Fruit fly (Drosophila melanogaster) whole organism, wandering third instar larva: Measurements from ENCODE around the gene Spn77Ba.

Experiments
- Abd-B ChIP-seq: fragments of >200 bp; optimal IDR thresholded peaks from 2 replicates; lab custom pipeline; 2017; ENCODE audit warnings: missing biosample characterization, missing genetic modification characterization
- CG9705 ChIP-seq: fragments of 200-800 bp; sonication (Bioruptor generic); optimal IDR thresholded peaks from 2 replicates; lab custom pipeline; 2018; ENCODE audit warnings: missing biosample characterization, mild to moderate bottlenecking, missing genetic modification characterization
- CrebA ChIP-seq: fragments of 200-800 bp; sonication (Bioruptor generic); optimal IDR thresholded peaks from 2 replicates; lab custom pipeline; 2016; ENCODE audit warnings: missing biosample characterization, mild to moderate bottlenecking, missing genetic modification characterization, borderline replicate concordance
- Dif ChIP-seq: fragments of 200-275, 200-300 bp; sonication (Bioruptor generic); optimal IDR thresholded peaks from 2 replicates; lab custom pipeline; 2018; ENCODE audit warnings: missing biosample characterization, missing genetic modification characterization; ENCODE audit not compliant: partially characterized antibody
- GATAd ChIP-seq: sonication (Bioruptor generic); optimal IDR thresholded peaks from 2 replicates; lab custom pipeline; 2016; ENCODE audit warnings: missing biosample characterization, missing genetic modification characterization
- HLH106 ChIP-seq: fragments of 200-800 bp; optimal IDR thresholded peaks from 3 replicates; lab custom pipeline; 2019; ENCODE audit warnings: missing biosample characterization, mild to moderate bottlenecking, missing genetic modification characterization, moderate library complexity
- Jra ChIP-seq: sonication (Bioruptor generic); optimal IDR thresholded peaks from 2 replicates; lab custom pipeline; 2016; ENCODE audit warnings: missing biosample characterization, missing genetic modification characterization
- Rel ChIP-seq, 2 experiments: fragments of 200-800 bp; sonication (Bioruptor generic) in 1 of 2; optimal IDR thresholded peaks; 2 replicates in 1 of 2; 3 replicates in 1 of 2; lab custom pipeline; 2016 to 2019; ENCODE audit warnings: mild to moderate bottlenecking in 2 of 2, missing biosample characterization in 2 of 2, missing genetic modification characterization in 2 of 2, moderate library complexity in 1 of 2
- Vsx2 ChIP-seq: fragments of 200-300, 225-300 bp; sonication (Bioruptor generic); optimal IDR thresholded peaks from 2 replicates; lab custom pipeline; 2018; ENCODE audit warnings: missing biosample characterization, missing genetic modification characterization; ENCODE audit not compliant: partially characterized antibody
- br ChIP-seq: fragments of 200-800 bp; sonication (Bioruptor generic); optimal IDR thresholded peaks from 2 replicates; lab custom pipeline; 2016; ENCODE audit warnings: missing biosample characterization, missing genetic modification characterization
- dmrt93B ChIP-seq: fragments of 200-800 bp; sonication (Bioruptor generic); optimal IDR thresholded peaks from 2 replicates; lab custom pipeline; 2018; ENCODE audit warnings: missing biosample characterization, mild to moderate bottlenecking, missing genetic modification characterization
- dsf ChIP-seq: sonication (Bioruptor generic); optimal IDR thresholded peaks from 2 replicates; lab custom pipeline; 2016; ENCODE audit warnings: missing biosample characterization, missing genetic modification characterization, borderline replicate concordance
- ey ChIP-seq: fragments of 200-800 bp; sonication (Bioruptor generic); optimal IDR thresholded peaks from 2 replicates; lab custom pipeline; 2016; ENCODE audit warnings: missing biosample characterization, missing genetic modification characterization
- foxo ChIP-seq, 2 experiments: fragments of 200-800 bp; sonication (Bioruptor generic); optimal IDR thresholded peaks; 2 replicates in 1 of 2; 3 replicates in 1 of 2; lab custom pipeline; 2016 to 2017; ENCODE audit warnings: missing biosample characterization in 2 of 2, missing genetic modification characterization in 2 of 2
- fru ChIP-seq: fragments of 200-800 bp; sonication (Bioruptor generic); optimal IDR thresholded peaks from 3 replicates; lab custom pipeline; 2016; ENCODE audit warnings: missing biosample characterization, mild to moderate bottlenecking, missing genetic modification characterization
- h ChIP-seq: fragments of 200-800 bp; sonication (Bioruptor generic); optimal IDR thresholded peaks from 3 replicates; lab custom pipeline; 2016; ENCODE audit warnings: missing biosample characterization, mild to moderate bottlenecking, missing genetic modification characterization
- pan ChIP-seq: fragments of >200 bp; optimal IDR thresholded peaks from 2 replicates; lab custom pipeline; 2017
- rgr ChIP-seq: fragments of 200-800 bp; sonication (Bioruptor generic); optimal IDR thresholded peaks from 3 replicates; lab custom pipeline; 2016; ENCODE audit warnings: missing biosample characterization, mild to moderate bottlenecking, missing genetic modification characterization
- sage ChIP-seq: fragments of 200-800 bp; sonication (Bioruptor generic); optimal IDR thresholded peaks from 2 replicates; lab custom pipeline; 2016; ENCODE audit warnings: missing biosample characterization, mild to moderate bottlenecking, missing genetic modification characterization
- tai ChIP-seq: sonication (Bioruptor generic); optimal IDR thresholded peaks from 2 replicates; lab custom pipeline; 2016; ENCODE audit warnings: missing biosample characterization, missing genetic modification characterization
- woc ChIP-seq: sonication (Bioruptor generic); optimal IDR thresholded peaks from 2 replicates; lab custom pipeline; 2016; ENCODE audit warnings: missing biosample characterization, mild to moderate bottlenecking, missing genetic modification characterization

The Spn77Ba gene

DNA sequence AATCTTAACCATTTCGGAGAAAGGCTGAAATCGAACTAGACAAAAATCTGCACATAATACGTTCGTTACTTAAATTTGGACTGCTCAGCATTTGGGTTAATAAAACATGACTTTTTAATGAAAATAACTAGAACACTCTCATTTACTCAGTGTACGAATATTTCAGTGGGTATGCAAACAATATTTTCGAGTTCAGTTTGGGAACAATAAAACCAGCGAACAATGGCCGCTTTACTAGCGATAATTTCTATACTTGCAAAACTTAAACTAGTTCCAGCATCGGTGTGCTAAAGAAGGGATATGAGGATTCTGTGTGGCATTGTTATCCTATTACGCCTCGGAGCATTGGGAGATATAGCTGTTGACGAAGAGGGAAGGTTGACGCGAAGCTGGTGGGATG lies 41.2 kb downstream of the Spn77Ba start, which contains the start of gene CG5665:
Gene CG5665 (plus strand): TSS at position 301 of the 400 bp plus-strand sequence.
- TF ChIP-seq sage (no peak), Jra (GFP tag; lab: Kevin White, UChicago) (no peak), GATAd (no peak), br (GFP tag; lab: Kevin White, UChicago) (no peak), Abd-B (no peak)

dm6 chr3L:20361389-20361788 lies 44.4 kb downstream of the Spn77Ba start, which contains the start of gene Prim2:
Gene Prim2, minus strand, starts transcription at chr3L:20361585.
- TF ChIP-seq fru (GFP tag; lab: Kevin White, UChicago) (no peak), Rel (GFP tag; optimal IDR thresholded peaks at IDR 0.05; lab: Kevin White, UChicago) (no peak), Rel (tag; optimal IDR thresholded peaks at IDR 0.05; lab: Kevin White, UChicago) (peak; percentile 71)

DNA sequence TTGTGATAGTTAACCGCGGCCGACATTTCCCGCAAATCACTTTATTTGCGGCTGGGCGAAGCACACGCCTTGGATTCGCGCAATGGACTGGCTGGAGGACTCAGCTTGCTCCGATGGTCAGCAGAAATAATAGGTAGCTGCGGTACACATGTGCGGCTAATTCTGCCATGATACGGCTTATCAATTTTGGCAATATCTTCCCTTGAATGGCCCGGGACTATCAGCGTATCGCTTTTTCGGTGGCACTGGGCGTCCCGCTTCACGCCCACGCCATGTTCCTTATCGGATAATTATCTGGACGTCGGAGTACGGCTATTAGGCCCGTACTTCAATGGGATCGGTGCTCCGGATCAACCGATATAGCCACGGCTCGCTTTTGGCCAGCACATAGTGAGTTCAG lies 49.1 kb downstream of the Spn77Ba start:
- TF ChIP-seq pan (no peak), Rel (GFP tag; optimal IDR thresholded peaks at IDR 0.05; lab: Kevin White, UChicago) (no peak), Rel (tag; optimal IDR thresholded peaks at IDR 0.05; lab: Kevin White, UChicago) (peak; percentile 33), dsf (GFP tag; lab: Kevin White, UChicago) (no peak), GATAd (no peak), Vsx2 (GFP tag; lab: Kevin White, UChicago) (no peak), ey (GFP tag; lab: Kevin White, UChicago) (no peak), CG9705 (GFP tag; lab: Kevin White, UChicago) (no peak), dmrt93B (no peak), Dif (GFP tag; lab: Kevin White, UChicago) (peak; percentile 2), CrebA (GFP tag; lab: Kevin White, UChicago) (no peak), rgr (GFP tag; lab: Kevin White, UChicago) (no peak), foxo (GFP tag; optimal IDR thresholded peaks at IDR 0.05; lab: Kevin White, UChicago) (no peak), HLH106 (no peak), h (GFP tag; lab: Kevin White, UChicago) (peak; percentile 89), tai (GFP tag; lab: Kevin White, UChicago) (no peak), br (GFP tag; lab: Kevin White, UChicago) (no peak)

dm6 chr3L:20366674-20367372 lies 49.8 kb downstream of the Spn77Ba start, which contains the start of the genes Toll-9 and in:
Gene Toll-9, minus strand, starts transcription at chr3L:20366724.
Gene in, plus strand, starts transcription at chr3L:20367198.
- TF ChIP-seq woc (GFP tag; lab: Kevin White, UChicago) (no peak), Dif (GFP tag; lab: Kevin White, UChicago) (peak; percentile 40), GATAd (no peak), Vsx2 (GFP tag; lab: Kevin White, UChicago) (no peak), HLH106 (no peak)
